Worm (Caenorhabditis elegans) whole organism, young adult: Measurements from ENCODE around the gene gcy-31.

Experiments used
- egrh-3 ChIP-seq: fragments of 200-800 bp; sonication (Bioruptor generic); IDR thresholded peaks from 2 replicates; pipeline ENCODE4 v1.3.6; 2022; ENCODE audit warnings: missing genetic modification reagents, missing genetic modification characterization, missing compliant biosample characterization
- lin-26 ChIP-seq: fragments of 200-800 bp; sonication (Bioruptor generic); IDR thresholded peaks from 2 replicates; pipeline ENCODE4 v1.3.6; 2022; ENCODE audit warnings: missing genetic modification reagents, missing genetic modification characterization, missing compliant biosample characterization
- nhr-80 ChIP-seq: sonication (generic microtip); optimal IDR thresholded peaks from 2 replicates; lab custom pipeline; 2016; ENCODE audit warnings: missing genetic modification characterization, missing compliant biosample characterization

gcy-31 gene

ce11 chrX:2372134-2372533 lies 55.2 kb downstream of the gcy-31 start (continued):
- no peak for TF ChIP-seq egrh-3 (GFP tag; lab: Robert Waterston, UW)

ce11 chrX:2370655-2371054 lies 56.6 kb downstream of the gcy-31 start:
- TF ChIP-seq lin-26 (GFP tag; lab: Robert Waterston, UW): no peak
- peak; percentile 68 for TF ChIP-seq nhr-80 (tag; lab: Kevin White, UChicago)
